Fruit fly (Drosophila melanogaster) whole organism, embryonic: ENCODE results near the gene CIA30.

Source experiments
- Awh ChIP-seq: fragments of 200-800 bp; sonication (Bioruptor generic); IDR thresholded peaks from 2 replicates; pipeline ENCODE4, ENCODE4 v1.3.6; 2022; ENCODE audit warnings: missing biosample characterization, missing genetic modification characterization
- CG10209 ChIP-seq: fragments of 200-800 bp; sonication (Bioruptor generic); optimal IDR thresholded peaks from 3 replicates; lab custom pipeline; 2017; ENCODE audit warnings: missing biosample characterization, mild to moderate bottlenecking, missing genetic modification characterization, missing genetic modification reagents
- CG10321 ChIP-seq: fragments of 200-800 bp; sonication (Bioruptor generic); IDR thresholded peaks from 2 replicates; pipeline ENCODE4 v1.3.6; 2022; ENCODE audit warnings: missing biosample characterization, missing genetic modification characterization
- CG10543 ChIP-seq: fragments of 200-800 bp; sonication (Bioruptor generic); optimal IDR thresholded peaks from 3 replicates; lab custom pipeline; 2017; ENCODE audit warnings: missing biosample characterization, mild to moderate bottlenecking, missing genetic modification characterization, moderate library complexity
- CG10654 ChIP-seq: fragments of 200-800 bp; sonication (Bioruptor generic); optimal IDR thresholded peaks from 2 replicates; lab custom pipeline; 2016; ENCODE audit warnings: missing biosample characterization, missing genetic modification characterization
- CG11085 ChIP-seq: fragments of 200-800 bp; sonication (Bioruptor generic); IDR thresholded peaks from 2 replicates; pipeline ENCODE4 v1.3.6; 2022; ENCODE audit warnings: missing biosample characterization, missing genetic modification characterization
- CG11504 ChIP-seq: fragments of 200-800 bp; sonication (Bioruptor generic); optimal IDR thresholded peaks from 3 replicates; lab custom pipeline; 2019; ENCODE audit warnings: missing biosample characterization, mild to moderate bottlenecking, missing genetic modification characterization, moderate library complexity
- CG11560 ChIP-seq: fragments of 200-800 bp; sonication (Bioruptor generic); IDR thresholded peaks from 3 replicates; pipeline ENCODE4 v1.3.6; 2022; ENCODE audit warnings: missing biosample characterization, missing genetic modification characterization
- CG12071 ChIP-seq: fragments of 200-800 bp; sonication (Bioruptor generic); optimal IDR thresholded peaks from 3 replicates; lab custom pipeline; 2018; ENCODE audit warnings: missing biosample characterization, mild to moderate bottlenecking, missing genetic modification characterization
- CG13424 ChIP-seq: fragments of 200-800 bp; sonication (Bioruptor generic); optimal IDR thresholded peaks from 2 replicates; lab custom pipeline; 2019; ENCODE audit warnings: missing biosample characterization, mild to moderate bottlenecking, missing genetic modification characterization, moderate library complexity
- CG15269 ChIP-seq: fragments of 200-800 bp; sonication (Bioruptor generic); optimal IDR thresholded peaks from 2 replicates; lab custom pipeline; 2018; ENCODE audit warnings: missing biosample characterization, mild to moderate bottlenecking, missing genetic modification characterization, moderate library complexity
- CG15514 ChIP-seq: fragments of 200-800 bp; sonication (Bioruptor generic); optimal IDR thresholded peaks from 3 replicates; lab custom pipeline; 2017; ENCODE audit warnings: missing biosample characterization, missing genetic modification characterization, mild to moderate bottlenecking, moderate library complexity, missing genetic modification reagents
- CG1603 ChIP-seq: fragments of 200-800 bp; sonication (Bioruptor generic); optimal IDR thresholded peaks from 2 replicates; lab custom pipeline; 2019; ENCODE audit warnings: missing biosample characterization, mild to moderate bottlenecking, missing genetic modification characterization, moderate library complexity
- CG17186 ChIP-seq: fragments of 200-800 bp; sonication (Bioruptor generic); optimal IDR thresholded peaks from 3 replicates; lab custom pipeline; 2017; ENCODE audit warnings: missing biosample characterization, missing genetic modification reagents, missing genetic modification characterization
- CG17361 ChIP-seq: fragments of 200-800 bp; sonication (Bioruptor generic); IDR thresholded peaks from 3 replicates; pipeline ENCODE4 v1.3.6; 2022; ENCODE audit warnings: missing biosample characterization, missing genetic modification characterization
- CG18619 ChIP-seq: fragments of 200-800 bp; sonication (Bioruptor generic); optimal IDR thresholded peaks from 3 replicates; lab custom pipeline; 2017; ENCODE audit warnings: missing biosample characterization, mild to moderate bottlenecking, missing genetic modification characterization
- CG2202 ChIP-seq: fragments of 200-800 bp; sonication (Bioruptor generic); optimal IDR thresholded peaks from 2 replicates; lab custom pipeline; 2018; ENCODE audit warnings: missing biosample characterization, mild to moderate bottlenecking, missing genetic modification characterization
- CG30020 ChIP-seq: fragments of 200-800 bp; optimal IDR thresholded peaks from 2 replicates; lab custom pipeline; 2019; ENCODE audit warnings: missing biosample characterization, mild to moderate bottlenecking, missing genetic modification characterization, moderate library complexity
- CG30403 ChIP-seq: fragments of 200-800 bp; sonication (Bioruptor generic); optimal IDR thresholded peaks from 3 replicates; lab custom pipeline; 2016; ENCODE audit warnings: missing biosample characterization, missing genetic modification characterization
- CG31224 ChIP-seq: fragments of 200-800 bp; sonication (Bioruptor generic); IDR thresholded peaks from 2 replicates; pipeline ENCODE4 v1.3.6; 2022; ENCODE audit warnings: missing biosample characterization, missing genetic modification characterization
- CG5180 ChIP-seq: fragments of 200-800 bp; sonication (Bioruptor generic); optimal IDR thresholded peaks from 3 replicates; lab custom pipeline; 2017; ENCODE audit warnings: missing biosample characterization, missing genetic modification characterization, mild to moderate bottlenecking, moderate library complexity, missing genetic modification reagents
- CG7839 ChIP-seq: fragments of 200-800 bp; sonication (Bioruptor generic); optimal IDR thresholded peaks from 3 replicates; lab custom pipeline; 2018; ENCODE audit warnings: missing biosample characterization, mild to moderate bottlenecking, missing genetic modification characterization, moderate library complexity
- CG8478 ChIP-seq: fragments of >200 bp; optimal IDR thresholded peaks from 2 replicates; lab custom pipeline; 2018
- CG9437 ChIP-seq: fragments of 200-800 bp; sonication (Bioruptor generic); optimal IDR thresholded peaks from 2 replicates; lab custom pipeline; 2018; ENCODE audit warnings: missing biosample characterization, mild to moderate bottlenecking, missing genetic modification characterization
- CrebB ChIP-seq: fragments of 200-800 bp; sonication (Bioruptor generic); optimal IDR thresholded peaks from 3 replicates; lab custom pipeline; 2018; ENCODE audit warnings: missing biosample characterization, mild to moderate bottlenecking, missing genetic modification characterization
- D19B ChIP-seq: fragments of 200-800 bp; sonication (Bioruptor generic); optimal IDR thresholded peaks from 2 replicates; lab custom pipeline; 2017; ENCODE audit warnings: missing biosample characterization, mild to moderate bottlenecking, missing genetic modification characterization
- Dip2 ChIP-seq: fragments of 200-800 bp; sonication (Bioruptor generic); IDR thresholded peaks from 2 replicates; pipeline ENCODE4 v1.3.6; 2022; ENCODE audit warnings: missing biosample characterization, missing genetic modification characterization
- HLH54F ChIP-seq: fragments of 200-800 bp; sonication (Bioruptor generic); optimal IDR thresholded peaks from 3 replicates; lab custom pipeline; 2016; ENCODE audit warnings: missing biosample characterization, missing genetic modification characterization
- Hr51 ChIP-seq, 2 experiments: fragments of 200-800 bp; sonication (Bioruptor generic); optimal IDR thresholded peaks; 2 replicates in 1 of 2; 3 replicates in 1 of 2; lab custom pipeline; 2016 to 2018; ENCODE audit warnings: missing biosample characterization in 2 of 2, missing genetic modification characterization in 2 of 2, mild to moderate bottlenecking in 1 of 2, moderate library complexity in 1 of 2
- Nf-YA ChIP-seq: fragments of 200-800 bp; sonication (Bioruptor generic); IDR thresholded peaks from 2 replicates; pipeline ENCODE4 v1.3.6; 2022; ENCODE audit warnings: missing biosample characterization, missing genetic modification characterization
- Ptx1 ChIP-seq: fragments of 200-800 bp; sonication (Bioruptor generic); IDR thresholded peaks from 2 replicates; pipeline ENCODE4 v1.3.6; 2022; ENCODE audit warnings: missing biosample characterization, missing genetic modification characterization
- Tbp ChIP-seq: fragments of >200 bp; optimal IDR thresholded peaks from 2 replicates; lab custom pipeline; 2018; ENCODE audit warnings: missing biosample characterization, missing genetic modification characterization
- Xrp1 ChIP-seq: fragments of 200-800 bp; sonication (Bioruptor generic); IDR thresholded peaks from 2 replicates; pipeline ENCODE4 v1.3.6; 2022; ENCODE audit warnings: missing biosample characterization, missing genetic modification characterization
- bab2 ChIP-seq: fragments of 200-800 bp; sonication (Bioruptor generic); optimal IDR thresholded peaks from 2 replicates; lab custom pipeline; 2016; ENCODE audit warnings: missing biosample characterization, missing genetic modification characterization
- cato ChIP-seq: fragments of 200-800 bp; sonication (Bioruptor generic); optimal IDR thresholded peaks from 2 replicates; lab custom pipeline; 2016; ENCODE audit warnings: missing biosample characterization, missing genetic modification characterization, borderline replicate concordance
- cg ChIP-seq: fragments of 200-800 bp; sonication (Bioruptor generic); optimal IDR thresholded peaks from 3 replicates; lab custom pipeline; 2019; ENCODE audit warnings: missing biosample characterization, mild to moderate bottlenecking, missing genetic modification characterization, moderate library complexity
- ci ChIP-seq: fragments of 200-800 bp; sonication (Bioruptor generic); IDR thresholded peaks from 3 replicates; pipeline ENCODE4 v1.3.6; 2022; ENCODE audit warnings: missing biosample characterization, missing genetic modification characterization
- croc ChIP-seq: fragments of 200-800 bp; sonication (Bioruptor generic); conservative IDR thresholded peaks from 3 replicates; pipeline ENCODE4 v1.3.6; 2022; ENCODE audit warnings: missing biosample characterization, missing genetic modification characterization
- crp ChIP-seq, 2 experiments: fragments of 200-800 bp; sonication (Bioruptor generic); optimal IDR thresholded peaks; 2 replicates in 1 of 2; 3 replicates in 1 of 2; lab custom pipeline; 2017; ENCODE audit warnings: missing biosample characterization in 2 of 2, missing genetic modification characterization in 2 of 2, mild to moderate bottlenecking in 1 of 2, moderate library complexity in 1 of 2
- da ChIP-seq: fragments of 200-800 bp; sonication (Bioruptor generic); optimal IDR thresholded peaks from 2 replicates; lab custom pipeline; 2016; ENCODE audit warnings: missing biosample characterization, missing genetic modification characterization
- dimm ChIP-seq: fragments of 200-800 bp; sonication (Bioruptor generic); IDR thresholded peaks from 2 replicates; pipeline ENCODE4 v1.3.6; 2022; ENCODE audit warnings: missing biosample characterization, missing genetic modification characterization
- grau ChIP-seq: fragments of 200-800 bp; optimal IDR thresholded peaks from 3 replicates; lab custom pipeline; 2019; ENCODE audit warnings: missing biosample characterization, mild to moderate bottlenecking, missing genetic modification characterization, moderate library complexity
- ind ChIP-seq: fragments of 200-800 bp; sonication (Bioruptor generic); optimal IDR thresholded peaks from 3 replicates; lab custom pipeline; 2016; ENCODE audit warnings: missing biosample characterization, missing genetic modification characterization
- inv ChIP-seq: fragments of 200-800 bp; sonication (Bioruptor generic); IDR thresholded peaks from 2 replicates; pipeline ENCODE4 v1.3.6; 2022; ENCODE audit warnings: missing biosample characterization, missing genetic modification characterization; ENCODE audit not compliant: partially characterized antibody
- nau ChIP-seq: fragments of 200-800 bp; sonication (Bioruptor generic); optimal IDR thresholded peaks from 3 replicates; lab custom pipeline; 2017; ENCODE audit warnings: missing biosample characterization, mild to moderate bottlenecking, missing genetic modification characterization, missing genetic modification reagents
- odd ChIP-seq: fragments of 200-800 bp; sonication (Bioruptor generic); optimal IDR thresholded peaks from 2 replicates; lab custom pipeline; 2017; ENCODE audit warnings: missing biosample characterization, mild to moderate bottlenecking, missing genetic modification characterization
- repo ChIP-seq: fragments of 200-800 bp; sonication (Bioruptor generic); optimal IDR thresholded peaks from 2 replicates; lab custom pipeline; 2016; ENCODE audit warnings: missing biosample characterization, missing genetic modification characterization
- salm ChIP-seq: fragments of 200-800 bp; sonication (Bioruptor generic); optimal IDR thresholded peaks from 2 replicates; lab custom pipeline; 2018; ENCODE audit warnings: missing biosample characterization, mild to moderate bottlenecking, missing genetic modification characterization
- tna ChIP-seq: fragments of 200-800 bp; sonication (Bioruptor generic); IDR thresholded peaks from 2 replicates; pipeline ENCODE4 v1.3.6; 2022; ENCODE audit warnings: missing biosample characterization, missing genetic modification characterization; ENCODE audit not compliant: partially characterized antibody
- unpg ChIP-seq: fragments of 200-800 bp; sonication (Bioruptor generic); optimal IDR thresholded peaks from 3 replicates; lab custom pipeline; 2018; ENCODE audit warnings: missing biosample characterization, mild to moderate bottlenecking, missing genetic modification characterization, moderate library complexity
- wdn ChIP-seq: fragments of 200-800 bp; sonication (Bioruptor generic); IDR thresholded peaks from 2 replicates; pipeline ENCODE4 v1.3.6; 2022; ENCODE audit warnings: missing biosample characterization, missing genetic modification characterization

The CIA30 gene

dm6 chr3R:29717519-29717918 lies 19.2 kb upstream of the CIA30 start (continued):
- peak; percentile 31 for TF ChIP-seq bab2 (GFP tag; lab: Kevin White, UChicago)
- peak; percentile 11 for TF ChIP-seq CG10654 (GFP tag; lab: Kevin White, UChicago)
- TF ChIP-seq croc (GFP tag; lab: Robert Waterston, UW) = peak; percentile 21; the same call in 1 of the 3 replicates
- TF ChIP-seq Xrp1 (GFP tag; lab: Robert Waterston, UW) = peak; percentile 30; the same call in 1 of the 2 replicates
- no peak for TF ChIP-seq repo (GFP tag; lab: Kevin White, UChicago)
- TF ChIP-seq grau (tag; lab: Kevin White, UChicago) = peak; percentile 34
- no peak for TF ChIP-seq CG18619 (GFP tag; lab: Kevin White, UChicago)
- TF ChIP-seq CG5180 (GFP tag; lab: Kevin White, UChicago) = no peak
- TF ChIP-seq Awh = no peak
- no peak for TF ChIP-seq Dip2 (GFP tag; lab: Robert Waterston, UW)
- no peak for TF ChIP-seq cato
- TF ChIP-seq CG13424 = peak; percentile 22
- TF ChIP-seq CG17361 (GFP tag; lab: Robert Waterston, UW) = 0 out of 3 replicates have a peak, but pooled peaks have one; percentile 16
- TF ChIP-seq inv (GFP tag; lab: Robert Waterston, UW) = no peak
- TF ChIP-seq CG10321 (GFP tag; lab: Robert Waterston, UW) = no peak
- TF ChIP-seq CG15269 (tag; lab: Kevin White, UChicago) = peak; percentile 22
- no peak for TF ChIP-seq CG11085 (GFP tag; lab: Robert Waterston, UW)
- TF ChIP-seq CG7839 (tag; lab: Kevin White, UChicago) = peak; percentile 54
- peak; percentile 55 for TF ChIP-seq CG11504 (tag; lab: Kevin White, UChicago)
- TF ChIP-seq cg (GFP tag; lab: Kevin White, UChicago) = no peak
- TF ChIP-seq CG31224 (GFP tag; lab: Robert Waterston, UW) = no peak
- TF ChIP-seq da (GFP tag; lab: Kevin White, UChicago) = no peak
- TF ChIP-seq odd = no peak
- TF ChIP-seq crp (GFP tag; optimal IDR thresholded peaks at IDR 0.05; lab: Kevin White, UChicago) = no peak
- TF ChIP-seq CG30020 (tag; lab: Kevin White, UChicago) = no peak
- TF ChIP-seq CG1603 (tag; lab: Kevin White, UChicago) = peak; percentile 59
- no peak for TF ChIP-seq CG11560 (tag; lab: Robert Waterston, UW)
- TF ChIP-seq Ptx1 (GFP tag; lab: Robert Waterston, UW) = peak; percentile 44
- TF ChIP-seq CG10543 = no peak
- no peak for TF ChIP-seq CG12071 (GFP tag; lab: Kevin White, UChicago)
- peak; percentile 75 for TF ChIP-seq ci (GFP tag; lab: Robert Waterston, UW)
- no peak for TF ChIP-seq D19B (GFP tag; lab: Kevin White, UChicago)
- TF ChIP-seq Nf-YA (GFP tag; lab: Robert Waterston, UW) = 0 out of 2 replicates have a peak, but pooled peaks have one; percentile 19
- TF ChIP-seq CG17186 (GFP tag; lab: Kevin White, UChicago) = no peak
- TF ChIP-seq dimm (GFP tag; lab: Robert Waterston, UW) = no peak
- peak in 1 of 2 experiments; percentile 36 for TF ChIP-seq Hr51 (GFP tag; optimal IDR thresholded peaks at IDR 0.05; lab: Kevin White, UChicago)
- no peak for TF ChIP-seq CG9437 (GFP tag; lab: Kevin White, UChicago)
- TF ChIP-seq nau (GFP tag; lab: Kevin White, UChicago) = no peak
- no peak for TF ChIP-seq CG15514 (GFP tag; lab: Kevin White, UChicago)
- TF ChIP-seq tna = no peak
- TF ChIP-seq CrebB = no peak
- TF ChIP-seq salm = peak; percentile 32
- TF ChIP-seq wdn (GFP tag; lab: Robert Waterston, UW) = no peak
- TF ChIP-seq CG30403 (GFP tag; lab: Kevin White, UChicago) = peak; percentile 49
- peak; percentile 36 for TF ChIP-seq ind
- TF ChIP-seq HLH54F (GFP tag; lab: Kevin White, UChicago) = no peak
- TF ChIP-seq Tbp (GFP tag; lab: Kevin White, UChicago) = no peak
- TF ChIP-seq unpg (GFP tag; lab: Kevin White, UChicago) = peak; percentile 64
- TF ChIP-seq CG10209 (GFP tag; lab: Kevin White, UChicago) = no peak
- no peak for TF ChIP-seq CG8478 (lab: Kevin White, UChicago)
- no peak for TF ChIP-seq CG2202 (tag; lab: Kevin White, UChicago)
